Worm (Caenorhabditis elegans): ENCODE data around the gene col-150.
A peak's percentile ranks its signal among the peaks of the same experiment; 100 is the strongest.

col-150 gene

DNA sequence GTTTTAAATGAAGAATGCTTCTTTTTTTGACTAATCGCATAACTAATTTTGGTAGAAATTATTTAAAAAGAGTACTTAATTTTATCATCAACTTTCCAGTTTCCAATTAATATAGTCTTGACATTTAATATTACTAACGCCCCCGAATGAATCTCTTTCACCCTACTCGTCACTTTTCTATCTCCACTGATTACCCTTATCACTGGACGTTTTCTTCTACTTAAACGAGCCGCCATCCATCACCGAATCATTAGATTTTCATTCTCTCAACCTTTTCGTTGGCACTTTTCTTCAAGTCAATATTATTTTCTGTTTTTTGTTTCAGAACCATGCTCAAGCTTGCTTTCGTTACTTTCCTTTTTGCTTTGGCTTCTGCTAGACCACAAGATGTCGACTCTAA is 16.9 kb downstream of the col-150 start, which contains the start of gene lys-1 (continued):
- TF ChIP-seq arid-1 (GFP tag; conservative IDR thresholded peaks at IDR 0.05) (no peak), Y105C5A.15 (GFP tag; IDR thresholded peaks at IDR 0.05) (no peak), nhr-10 (tag; optimal IDR thresholded peaks at IDR 0.05) (no peak), mep-1 (tag; optimal IDR thresholded peaks at IDR 0.05) (no peak), attf-4 (tag; optimal IDR thresholded peaks at IDR 0.05) (no peak), fkh-10 (GFP tag; optimal IDR thresholded peaks at IDR 0.05) (no peak), dve-1 (tag; optimal IDR thresholded peaks at IDR 0.05; ENCODE audit: insufficient read depth) (peak; percentile 24), T26A8.4 (GFP tag; IDR thresholded peaks at IDR 0.05) (no peak), lir-3 (tag; optimal IDR thresholded peaks at IDR 0.05) (no peak), daf-12 (tag; optimal IDR thresholded peaks at IDR 0.05) (no peak), tag-97 (GFP tag; IDR thresholded peaks at IDR 0.05) (no peak), pqm-1 (tag; optimal IDR thresholded peaks at IDR 0.05) (peak; percentile 92), ceh-20 (GFP tag; IDR thresholded peaks at IDR 0.05) (no peak), mxl-2 (GFP tag; conservative IDR thresholded peaks at IDR 0.05) (no peak), lsy-2 (tag; optimal IDR thresholded peaks at IDR 0.05) (no peak), aly-2 (tag; optimal IDR thresholded peaks at IDR 0.05) (no peak), zag-1 (tag; optimal IDR thresholded peaks at IDR 0.05) (no peak), pha-4 (GFP tag; IDR thresholded peaks at IDR 0.05) (no peak), pha-4 (tag; optimal IDR thresholded peaks at IDR 0.05) (no peak), zip-11 (GFP tag; IDR thresholded peaks at IDR 0.05) (no peak), T20F7.1 (GFP tag; optimal IDR thresholded peaks at IDR 0.05) (no peak), daf-16 (GFP tag; optimal IDR thresholded peaks at IDR 0.05) (no peak), daf-16 (tag; optimal IDR thresholded peaks at IDR 0.05) (peak; percentile 60)

DNA sequence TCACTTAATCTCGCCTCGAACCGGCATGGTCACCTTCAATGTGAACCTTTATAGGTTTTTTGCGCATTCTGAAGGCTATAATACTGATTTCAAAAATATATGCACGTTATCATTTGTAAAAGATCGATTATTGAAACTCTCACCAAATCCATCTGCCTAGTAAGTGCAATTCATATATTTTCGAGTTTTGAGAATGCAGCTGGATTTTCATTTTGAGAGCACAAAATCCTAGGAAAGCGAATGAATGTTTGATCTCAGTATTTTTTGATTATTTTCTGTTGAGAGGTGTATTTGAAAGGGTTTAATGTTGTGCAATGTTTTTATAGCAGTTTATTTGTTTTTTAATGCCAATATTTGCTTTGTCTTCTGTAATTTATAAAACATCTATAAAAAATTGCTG is 18.4 kb downstream of the col-150 start:
- no peak for TF ChIP-seq ceh-32 (tag; optimal IDR thresholded peaks at IDR 0.05; ENCODE audit: poor library complexity)
- no peak for TF ChIP-seq mxl-3 (GFP tag; optimal IDR thresholded peaks at IDR 0.05)
- no peak for TF ChIP-seq ama-1 (optimal IDR thresholded peaks at IDR 0.05)
- no peak for TF ChIP-seq lim-7 (GFP tag; IDR thresholded peaks at IDR 0.05)
- peak in 1 of 2 experiments; percentile 36 for TF ChIP-seq unc-62 (GFP tag; optimal IDR thresholded peaks at IDR 0.05 in 1 of 2)
- no peak for TF ChIP-seq unc-62 (tag; optimal IDR thresholded peaks at IDR 0.05)
- no peak for TF ChIP-seq ctbp-1 (GFP tag; IDR thresholded peaks at IDR 0.05)
- TF ChIP-seq nhr-48 (tag; optimal IDR thresholded peaks at IDR 0.05): no peak
- no peak for TF ChIP-seq nhr-41 (GFP tag; IDR thresholded peaks at IDR 0.05)

DNA sequence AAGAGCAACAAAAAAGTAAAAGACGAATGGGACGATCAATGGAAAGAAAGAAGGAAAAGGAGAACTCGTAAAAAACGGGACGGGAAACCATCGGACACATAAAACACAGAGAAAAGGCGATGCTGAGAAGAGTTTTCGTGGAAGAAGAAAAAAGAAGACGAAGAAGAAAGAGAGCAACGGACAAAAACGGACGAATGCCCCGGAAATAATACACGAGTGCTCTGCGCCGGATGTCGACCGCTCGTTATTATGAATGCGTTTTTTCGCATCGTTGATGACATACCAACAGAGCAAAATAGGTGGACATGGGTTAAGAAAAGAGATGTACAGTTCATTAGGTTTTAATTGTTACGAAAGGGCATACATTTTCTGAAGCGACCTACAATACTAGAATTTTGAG is 18.8 kb downstream of the col-150 start, which contains the start of gene Y22F5A.11:
Gene Y22F5A.11 (minus strand): TSS at position 28 of the 400 bp plus-strand sequence.
- TF ChIP-seq hlh-30 (tag; optimal IDR thresholded peaks at IDR 0.05; ENCODE audit: insufficient read depth) (no peak), rbr-2 (tag; optimal IDR thresholded peaks at IDR 0.05) (peak; percentile 11), egl-43 (GFP tag; IDR thresholded peaks at IDR 0.05) (no peak), hmg-1.1 (GFP tag; IDR thresholded peaks at IDR 0.05) (peak; percentile 23; the same call in 1 of the 2 replicates), set-16 (GFP tag; IDR thresholded peaks at IDR 0.05) (no peak), nhr-42 (GFP tag; IDR thresholded peaks at IDR 0.05) (no peak), ceh-32 (tag; optimal IDR thresholded peaks at IDR 0.05; ENCODE audit: poor library complexity) (no peak), zag-1 (tag; optimal IDR thresholded peaks at IDR 0.05) (no peak), mxl-2 (GFP tag; conservative IDR thresholded peaks at IDR 0.05) (no peak), jun-1 (tag; optimal IDR thresholded peaks at IDR 0.05) (no peak), mep-1 (tag; optimal IDR thresholded peaks at IDR 0.05) (peak; percentile 41), ceh-44 (GFP tag; IDR thresholded peaks at IDR 0.05) (no peak), fkh-10 (GFP tag; optimal IDR thresholded peaks at IDR 0.05) (peak; percentile 18), T20F7.1 (GFP tag; optimal IDR thresholded peaks at IDR 0.05) (no peak), F37D6.2 (tag; optimal IDR thresholded peaks at IDR 0.05) (no peak)

All from whole organism, L4 larva.